Worm (Caenorhabditis elegans): ENCODE measurements around the gene nspc-5.

ce11 chrX:8582767-8583360 lies 44.3 kb downstream of the nspc-5 start:
- no peak for TF ChIP-seq ceh-9 (tag; optimal IDR thresholded peaks at IDR 0.05)
- TF ChIP-seq lin-11 (tag; optimal IDR thresholded peaks at IDR 0.05), result no peak
- TF ChIP-seq sdc-2 (tag; optimal IDR thresholded peaks at IDR 0.05), result no peak
- TF ChIP-seq ref-2 (tag; optimal IDR thresholded peaks at IDR 0.05), result no peak
- no peak for TF ChIP-seq fkh-10 (GFP tag; optimal IDR thresholded peaks at IDR 0.05)
- no peak for TF ChIP-seq pqm-1 (tag; optimal IDR thresholded peaks at IDR 0.05)
- no peak for TF ChIP-seq K02D7.2 (tag; optimal IDR thresholded peaks at IDR 0.05)
- TF ChIP-seq K09A11.1 (tag; optimal IDR thresholded peaks at IDR 0.05; ENCODE audit: insufficient read depth), result no peak
- TF ChIP-seq mec-3 (tag; optimal IDR thresholded peaks at IDR 0.05; ENCODE audit: borderline replicate concordance), result no peak
